Fruit fly (Drosophila melanogaster) whole organism, prepupa: ENCODE data around the gene Nasp.

Experiments used
- CG10631 ChIP-seq: fragments of 200-800 bp; sonication (Bioruptor generic); optimal IDR thresholded peaks from 2 replicates; lab custom pipeline; 2016; ENCODE audit warnings: missing biosample characterization, missing genetic modification characterization
- CG15336 ChIP-seq: fragments of 200-800 bp; sonication (Bioruptor generic); IDR thresholded peaks from 2 replicates; pipeline ENCODE4 v1.3.6; 2022; ENCODE audit warnings: missing biosample characterization, missing genetic modification characterization
- CG6276 ChIP-seq: fragments of 200-800 bp; sonication (Bioruptor generic); optimal IDR thresholded peaks from 2 replicates; lab custom pipeline; 2017; ENCODE audit warnings: missing biosample characterization, mild to moderate bottlenecking, missing genetic modification characterization
- Eip75B ChIP-seq: fragments of 200-800 bp; sonication (Bioruptor generic); optimal IDR thresholded peaks from 3 replicates; lab custom pipeline; 2016; ENCODE audit warnings: missing biosample characterization, missing genetic modification characterization
- Hr38 ChIP-seq: sonication (Bioruptor generic); optimal IDR thresholded peaks from 2 replicates; lab custom pipeline; 2016; ENCODE audit warnings: missing biosample characterization, missing genetic modification characterization
- Hr39 ChIP-seq: fragments of 200-800 bp; sonication (Bioruptor generic); optimal IDR thresholded peaks from 2 replicates; lab custom pipeline; 2016; ENCODE audit warnings: missing biosample characterization, missing genetic modification characterization
- Lpt ChIP-seq: fragments of 200-800 bp; sonication (Bioruptor generic); optimal IDR thresholded peaks from 3 replicates; lab custom pipeline; 2016; ENCODE audit warnings: missing biosample characterization, missing genetic modification characterization
- Sox14 ChIP-seq: fragments of 200-800 bp; sonication (Bioruptor generic); optimal IDR thresholded peaks from 3 replicates; lab custom pipeline; 2016; ENCODE audit warnings: missing biosample characterization, missing genetic modification characterization
- acj6 ChIP-seq: fragments of 200-800 bp; sonication (Bioruptor generic); optimal IDR thresholded peaks from 3 replicates; lab custom pipeline; 2016; ENCODE audit warnings: missing biosample characterization, missing genetic modification characterization
- dac ChIP-seq: fragments of 200-800 bp; sonication (Bioruptor generic); optimal IDR thresholded peaks from 2 replicates; lab custom pipeline; 2017; ENCODE audit warnings: missing biosample characterization, mild to moderate bottlenecking, missing genetic modification characterization
- salr ChIP-seq, 2 experiments: fragments of 200-800 bp; sonication (Bioruptor generic); optimal IDR thresholded peaks; 3 replicates each; lab custom pipeline; 2016 to 2018; ENCODE audit warnings: missing biosample characterization in 2 of 2, missing genetic modification characterization in 2 of 2, mild to moderate bottlenecking in 1 of 2
- vri ChIP-seq: fragments of 200-800 bp; sonication (Bioruptor generic); optimal IDR thresholded peaks from 3 replicates; lab custom pipeline; 2016; ENCODE audit warnings: missing biosample characterization, mild to moderate bottlenecking, missing genetic modification characterization

- no peak for TF ChIP-seq dac (GFP tag; lab: Kevin White, UChicago)
- TF ChIP-seq Eip75B (GFP tag; lab: Kevin White, UChicago): no peak
- no peak for TF ChIP-seq CG6276 (GFP tag; lab: Kevin White, UChicago)
- TF ChIP-seq Hr38 (GFP tag; lab: Kevin White, UChicago): no peak
- TF ChIP-seq CG10631 (GFP tag; lab: Kevin White, UChicago): no peak
- TF ChIP-seq Hr39 (GFP tag; lab: Kevin White, UChicago): no peak
- TF ChIP-seq CG15336 (GFP tag; lab: Robert Waterston, UW): no peak
- no peak for TF ChIP-seq Lpt
- TF ChIP-seq Sox14 (GFP tag; lab: Kevin White, UChicago): no peak
- no peak for TF ChIP-seq salr (GFP tag; optimal IDR thresholded peaks at IDR 0.05; lab: Kevin White, UChicago)
- no peak for TF ChIP-seq acj6 (GFP tag; lab: Kevin White, UChicago)
- no peak for TF ChIP-seq vri (GFP tag; lab: Kevin White, UChicago)
Observed at dm6 chr3R:8798332-8798731, 50.7 kb downstream of the Nasp start.
